Worm (Caenorhabditis elegans) whole organism, L4 larva: ENCODE results near the gene srw-42.

Experiments
- ZK546.5 ChIP-seq, 2 experiments: sonication (generic microtip); optimal IDR thresholded peaks; 2 replicates each; lab custom pipeline; 2017; ENCODE audit warnings: missing biosample characterization in 2 of 2, missing genetic modification characterization in 2 of 2
- attf-4 ChIP-seq: sonication (generic microtip); optimal IDR thresholded peaks from 3 replicates; lab custom pipeline; 2017; ENCODE audit warnings: missing biosample characterization, missing genetic modification characterization
- daf-16 ChIP-seq, 3 experiments: sonication (generic microtip); optimal IDR thresholded peaks; 2 replicates each; lab custom pipeline; 2016 to 2017; ENCODE audit warnings: missing genetic modification characterization in 3 of 3, missing genetic modification reagents in 3 of 3, mild to moderate bottlenecking in 2 of 3, missing compliant biosample characterization in 2 of 3, missing biosample characterization in 1 of 3, moderate library complexity in 1 of 3
- lin-13 ChIP-seq: fragments of 150-350 bp; optimal IDR thresholded peaks from 2 replicates; lab custom pipeline; 2014; ENCODE audit warnings: missing biosample characterization, missing genetic modification reagents, missing genetic modification characterization
- lin-29 ChIP-seq: fragments of 200-800 bp; sonication (Bioruptor generic); IDR thresholded peaks from 2 replicates; pipeline ENCODE4 v1.3.6; 2022; ENCODE audit warnings: missing genetic modification reagents, missing genetic modification characterization, missing compliant biosample characterization
- lin-39 ChIP-seq: fragments of 150-350 bp; optimal IDR thresholded peaks from 2 replicates; lab custom pipeline; 2014; ENCODE audit warnings: missing biosample characterization, missing genetic modification reagents, missing genetic modification characterization
- mdl-1 ChIP-seq, 2 experiments: fragments of 150-350 bp in 1 of 2; sonication (generic microtip) in 1 of 2; optimal IDR thresholded peaks; 2 replicates each; lab custom pipeline; 2014 to 2017; ENCODE audit warnings: missing biosample characterization in 2 of 2, missing genetic modification characterization in 2 of 2
- mxl-3 ChIP-seq: fragments of 200-800 bp; sonication (Bioruptor generic); optimal IDR thresholded peaks from 2 replicates; lab custom pipeline; 2018; ENCODE audit warnings: mild to moderate bottlenecking, missing genetic modification characterization, missing compliant biosample characterization
- nhr-237 ChIP-seq: sonication (generic microtip); optimal IDR thresholded peaks from 2 replicates; lab custom pipeline; 2017; ENCODE audit warnings: missing biosample characterization, missing genetic modification characterization
- skn-1 ChIP-seq: fragments of 150-350 bp; optimal IDR thresholded peaks from 2 replicates; lab custom pipeline; 2014; ENCODE audit warnings: missing biosample characterization, missing genetic modification characterization
- snpc-4 ChIP-seq: fragments of 150-350 bp; optimal IDR thresholded peaks from 2 replicates; lab custom pipeline; 2014; ENCODE audit warnings: missing biosample characterization, missing genetic modification characterization
- unc-62 ChIP-seq, 3 experiments: fragments of 150-350 bp in 1 of 3; sonication (generic microtip); optimal IDR thresholded peaks in 2 of 3; peaks in 1 of 3; 1 replicate in 1 of 3; 2 replicates in 2 of 3; lab custom pipeline; 2014 to 2017; ENCODE audit warnings: missing biosample characterization in 3 of 3, missing genetic modification characterization in 3 of 3, missing genetic modification reagents in 3 of 3, missing genotype in 1 of 3
- ztf-11 ChIP-seq: fragments of 150-350 bp; optimal IDR thresholded peaks from 2 replicates; lab custom pipeline; 2014; ENCODE audit warnings: missing biosample characterization, missing genetic modification characterization

DNA sequence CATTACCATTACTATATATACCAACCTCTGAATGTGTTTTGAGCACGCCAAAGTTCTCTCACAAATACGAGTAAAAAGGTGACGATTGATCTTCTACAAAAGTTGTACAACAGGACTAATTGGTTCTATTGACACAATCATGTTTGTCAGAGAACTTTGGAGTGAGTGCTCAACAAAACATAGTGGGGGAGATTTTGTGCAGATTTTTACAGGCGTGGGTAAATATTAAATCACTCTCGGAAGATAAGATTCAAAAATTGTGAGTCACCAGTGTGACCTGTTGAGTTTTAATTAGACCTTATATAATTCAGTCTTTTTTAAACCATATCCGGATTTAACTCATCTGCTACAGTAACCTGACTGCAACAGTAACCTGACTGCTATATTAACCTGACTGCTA is 21.4 kb downstream of the srw-42 start, which contains the start of gene F14F8.8:
- TF ChIP-seq mxl-3 (GFP tag; lab: Kevin White, UChicago) (no peak), lin-13 (no peak), unc-62 (GFP tag; optimal IDR thresholded peaks at IDR 0.05 in 1 of 2; lab: Kevin White, UChicago) (no peak), unc-62 (tag; optimal IDR thresholded peaks at IDR 0.05; lab: Kevin White, UChicago) (no peak), nhr-237 (no peak), lin-29 (no peak), mdl-1 (tag; optimal IDR thresholded peaks at IDR 0.05; lab: Kevin White, UChicago) (no peak), ZK546.5 (tag; optimal IDR thresholded peaks at IDR 0.05; lab: Kevin White, UChicago) (no peak), ztf-11 (no peak), skn-1 (no peak), snpc-4 (tag; lab: Kevin White, UChicago) (no peak), attf-4 (tag; lab: Kevin White, UChicago) (no peak), daf-16 (GFP tag; optimal IDR thresholded peaks at IDR 0.05; lab: Kevin White, UChicago) (no peak), daf-16 (tag; optimal IDR thresholded peaks at IDR 0.05; lab: Kevin White, UChicago) (no peak), lin-39 (no peak)
